Worm (Caenorhabditis elegans): ENCODE data around the gene clec-156.

ce11 chrIII:4856109-4856508, 14.0 kb upstream of the clec-156 start, which contains the start of gene C35D10.7:
- TF ChIP-seq W03F9.2 (tag; optimal IDR thresholded peaks at IDR 0.05) (no peak), him-1 (tag; optimal IDR thresholded peaks at IDR 0.05) (no peak), dao-5 (tag; optimal IDR thresholded peaks at IDR 0.05) (no peak)
